Fruit fly (Drosophila melanogaster): Measurements from ENCODE around the gene ssx.
A peak's percentile ranks its signal among the peaks of the same experiment; 100 is the strongest.

ssx gene

DNA sequence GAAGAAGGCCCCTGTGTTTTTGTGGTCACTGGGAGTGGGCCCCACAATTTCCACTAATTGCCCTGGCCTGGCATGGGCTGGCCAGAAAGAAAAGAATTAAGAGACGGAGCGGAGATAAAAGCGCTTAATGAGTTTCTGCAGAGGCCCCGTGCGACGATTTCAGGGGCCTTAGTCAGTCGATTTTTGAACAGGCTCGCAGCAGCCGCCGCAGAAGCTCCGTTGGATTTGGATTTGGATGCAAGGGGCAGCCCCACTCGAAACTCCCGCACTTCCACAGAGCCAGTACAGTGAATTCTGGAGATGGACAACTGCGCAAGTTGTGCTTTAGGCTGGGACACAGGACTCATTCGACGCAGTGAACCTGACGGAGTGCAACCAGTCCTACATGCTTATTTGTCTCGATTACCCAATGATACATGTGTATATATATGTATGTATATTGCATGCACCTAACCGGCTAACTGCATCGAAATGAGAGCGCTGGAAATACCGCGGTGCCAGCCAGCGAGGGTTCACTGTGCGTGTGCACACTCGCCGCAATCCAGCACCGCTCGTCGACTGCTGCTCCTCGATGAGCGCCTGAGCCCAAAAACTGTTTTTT lies 28.2 kb downstream of the ssx start (continued):
- TF ChIP-seq Pdp1 (GFP tag; optimal IDR thresholded peaks at IDR 0.05) (peak; percentile 37 to 66), ERR (GFP tag; optimal IDR thresholded peaks at IDR 0.05) (no peak), CG43689 (GFP tag; IDR thresholded peaks at IDR 0.05) (peak; percentile 44; the same call in 1 of the 2 replicates), CG2202 (tag; optimal IDR thresholded peaks at IDR 0.05) (no peak), CG9876 (GFP tag; optimal IDR thresholded peaks at IDR 0.05) (peak; percentile 19), CG6791 (GFP tag; IDR thresholded peaks at IDR 0.05; ENCODE audit: partially characterized antibody) (no peak), Tbp (GFP tag; optimal IDR thresholded peaks at IDR 0.05) (no peak), Aef1 (GFP tag; IDR thresholded peaks at IDR 0.05) (peak; percentile 56; the same call in 2 of the 3 replicates), CG9932 (GFP tag; IDR thresholded peaks at IDR 0.05) (peak; percentile 67), CG2712 (tag; optimal IDR thresholded peaks at IDR 0.05) (peak; percentile 67), Drgx (GFP tag; IDR thresholded peaks at IDR 0.05) (peak; percentile 72), gsb-n (tag; optimal IDR thresholded peaks at IDR 0.05) (peak; percentile 40), slbo (GFP tag; IDR thresholded peaks at IDR 0.05) (peak; percentile 81), CG5180 (GFP tag; optimal IDR thresholded peaks at IDR 0.05) (no peak), H2.0 (GFP tag; IDR thresholded peaks at IDR 0.05) (peak; percentile 64), bowl (GFP tag; IDR thresholded peaks at IDR 0.05) (peak; percentile 50; the same call in 1 of the 2 replicates), inv (GFP tag; IDR thresholded peaks at IDR 0.05; ENCODE audit: partially characterized antibody) (no peak), trem (tag; optimal IDR thresholded peaks at IDR 0.05) (no peak), CG3847 (GFP tag; IDR thresholded peaks at IDR 0.05) (peak; percentile 50), Vsx1 (GFP tag; optimal IDR thresholded peaks at IDR 0.05) (no peak), ems (GFP tag; optimal IDR thresholded peaks at IDR 0.05) (peak; percentile 33), CG2120 (GFP tag; optimal IDR thresholded peaks at IDR 0.05) (peak; percentile 79), org-1 (GFP tag; optimal IDR thresholded peaks at IDR 0.05) (peak; percentile 61), fd102C (GFP tag; optimal IDR thresholded peaks at IDR 0.05) (no peak), Stat92E (GFP tag; optimal IDR thresholded peaks at IDR 0.05) (no peak), Dp (GFP tag; optimal IDR thresholded peaks at IDR 0.05) (no peak), schlank (tag; optimal IDR thresholded peaks at IDR 0.05) (peak; percentile 12), CG6175 (GFP tag; IDR thresholded peaks at IDR 0.05) (no peak), CG16779 (GFP tag; IDR thresholded peaks at IDR 0.05) (no peak), hkb (optimal IDR thresholded peaks at IDR 0.05) (no peak), hkb (GFP tag; IDR thresholded peaks at IDR 0.05) (peak; percentile 72; the same call in 1 of the 2 replicates), danr (GFP tag; IDR thresholded peaks at IDR 0.05) (peak; percentile 67), usp (GFP tag; optimal IDR thresholded peaks at IDR 0.05) (no peak), Hey (tag; optimal IDR thresholded peaks at IDR 0.05) (no peak), mam (GFP tag; optimal IDR thresholded peaks at IDR 0.05) (peak; percentile 73), CG12071 (GFP tag; optimal IDR thresholded peaks at IDR 0.05) (peak; percentile 36), CG12104 (GFP tag; optimal IDR thresholded peaks at IDR 0.05) (peak; percentile 40), CG2889 (GFP tag; IDR thresholded peaks at IDR 0.05) (peak; percentile 23; the same call in 1 of the 3 replicates), HmgD (GFP tag; optimal IDR thresholded peaks at IDR 0.05) (no peak), Ada2b (GFP tag; IDR thresholded peaks at IDR 0.05) (peak; percentile 70), CG13624 (GFP tag; optimal IDR thresholded peaks at IDR 0.05) (peak; percentile 10), Gsc (GFP tag; IDR thresholded peaks at IDR 0.05) (peak; percentile 60; the same call in 1 of the 2 replicates), Dad (GFP tag; optimal IDR thresholded peaks at IDR 0.05) (peak; percentile 40), stwl (tag; optimal IDR thresholded peaks at IDR 0.05) (no peak), BEAF-32 (GFP tag; optimal IDR thresholded peaks at IDR 0.05) (no peak), wek (GFP tag; optimal IDR thresholded peaks at IDR 0.05) (no peak), Poxn (GFP tag; IDR thresholded peaks at IDR 0.05) (0 out of 2 replicates have a peak, but pooled peaks have one; percentile 29), hbn (GFP tag; IDR thresholded peaks at IDR 0.05; ENCODE audit: partially characterized antibody) (no peak), Doc3 (GFP tag; IDR thresholded peaks at IDR 0.05; ENCODE audit: partially characterized antibody) (no peak), CG10431 (GFP tag; optimal IDR thresholded peaks at IDR 0.05) (no peak)

All from whole organism, embryonic.